Worm (Caenorhabditis elegans) whole organism, young adult: ENCODE results near the gene klp-3.

Source experiments
- B0019.2 ChIP-seq: fragments of 200-800 bp; sonication (Bioruptor generic); conservative IDR thresholded peaks from 2 replicates; pipeline ENCODE4 v1.3.6; 2022; ENCODE audit warnings: missing genetic modification reagents, missing genetic modification characterization, missing compliant biosample characterization
- B0336.3 ChIP-seq: fragments of 200-800 bp; sonication (Bioruptor generic); IDR thresholded peaks from 2 replicates; pipeline ENCODE4 v1.3.6; 2022; ENCODE audit warnings: missing genetic modification characterization, missing compliant biosample characterization
- C17E4.6 ChIP-seq: fragments of 200-800 bp; sonication (Bioruptor generic); IDR thresholded peaks from 2 replicates; pipeline ENCODE4 v1.3.6; 2022; ENCODE audit warnings: missing genetic modification reagents, missing genetic modification characterization, missing compliant biosample characterization
- D2030.7 ChIP-seq: fragments of 200-800 bp; sonication (Bioruptor generic); IDR thresholded peaks from 2 replicates; pipeline ENCODE4 v1.3.6; 2022; ENCODE audit warnings: missing genetic modification reagents, missing genetic modification characterization, missing compliant biosample characterization
- F22D6.2 ChIP-seq: sonication (generic microtip); optimal IDR thresholded peaks from 2 replicates; lab custom pipeline; 2016; ENCODE audit warnings: mild to moderate bottlenecking, missing genetic modification characterization, missing compliant biosample characterization
- F49E8.2 ChIP-seq: sonication (generic microtip); optimal IDR thresholded peaks from 3 replicates; lab custom pipeline; 2017; ENCODE audit warnings: missing genetic modification characterization, mild to moderate bottlenecking, missing compliant biosample characterization, antibody characterized with exemption, moderate library complexity; ENCODE audit not compliant: insufficient read depth
- Y53G8AR.9 ChIP-seq: fragments of 200-800 bp; sonication (Bioruptor generic); conservative IDR thresholded peaks from 2 replicates; pipeline ENCODE4 v1.3.6; 2022; ENCODE audit warnings: missing genetic modification reagents, missing genetic modification characterization, missing compliant biosample characterization
- Y79H2A.3 ChIP-seq: fragments of 200-800 bp; sonication (Bioruptor generic); conservative IDR thresholded peaks from 2 replicates; pipeline ENCODE4 v1.3.6; 2022; ENCODE audit warnings: missing genetic modification reagents, missing genetic modification characterization, missing compliant biosample characterization
- ama-1 ChIP-seq, 3 experiments: fragments of 150-350 bp in 1 of 3; sonication (generic microtip) in 2 of 3; optimal IDR thresholded peaks; 2 replicates each; lab custom pipeline; 2014 to 2018; ENCODE audit warnings: missing biosample characterization in 2 of 3, missing genetic modification characterization in 2 of 3, missing genetic modification reagents in 2 of 3
- aptf-3 ChIP-seq: fragments of 200-800 bp; sonication (Bioruptor generic); IDR thresholded peaks from 2 replicates; pipeline ENCODE4 v1.3.6; 2022; ENCODE audit warnings: missing genetic modification characterization, missing compliant biosample characterization
- atf-7 ChIP-seq: sonication (generic microtip); optimal IDR thresholded peaks from 2 replicates; lab custom pipeline; 2017; ENCODE audit warnings: mild to moderate bottlenecking, missing genetic modification characterization, missing compliant biosample characterization
- athp-1 ChIP-seq: sonication (generic microtip); optimal IDR thresholded peaks from 2 replicates; lab custom pipeline; 2017; ENCODE audit warnings: mild to moderate bottlenecking, missing genetic modification characterization, missing compliant biosample characterization
- attf-3 ChIP-seq: fragments of 200-800 bp; sonication (Bioruptor generic); conservative IDR thresholded peaks from 2 replicates; pipeline ENCODE4 v1.3.6; 2022; ENCODE audit warnings: missing genetic modification reagents, missing genetic modification characterization, missing compliant biosample characterization
- attf-5 ChIP-seq: fragments of 200-800 bp; sonication (Bioruptor generic); optimal IDR thresholded peaks from 2 replicates; lab custom pipeline; 2018; ENCODE audit warnings: mild to moderate bottlenecking, missing genetic modification characterization, missing compliant biosample characterization
- attf-6 ChIP-seq: fragments of 200-800 bp; sonication (Bioruptor generic); IDR thresholded peaks from 2 replicates; pipeline ENCODE4 v1.3.6; 2022; ENCODE audit warnings: missing genetic modification reagents, missing genetic modification characterization, missing compliant biosample characterization
- cebp-2 ChIP-seq: fragments of 200-800 bp; sonication (Bioruptor generic); IDR thresholded peaks from 2 replicates; pipeline ENCODE4 v1.3.6; 2022; ENCODE audit warnings: missing genetic modification characterization, missing compliant biosample characterization
- ceh-100 ChIP-seq: fragments of 200-800 bp; sonication (Bioruptor generic); IDR thresholded peaks from 2 replicates; pipeline ENCODE4 v1.3.6; 2022; ENCODE audit warnings: missing genetic modification reagents, missing genetic modification characterization, missing compliant biosample characterization
- ceh-27 ChIP-seq: fragments of 200-800 bp; sonication (Bioruptor generic); optimal IDR thresholded peaks from 2 replicates; lab custom pipeline; 2018; ENCODE audit warnings: mild to moderate bottlenecking, missing genetic modification characterization, moderate library complexity, missing compliant biosample characterization
- ceh-91 ChIP-seq: fragments of 200-800 bp; sonication (Bioruptor generic); IDR thresholded peaks from 2 replicates; pipeline ENCODE4 v1.3.6; 2022; ENCODE audit warnings: missing genetic modification reagents, missing genetic modification characterization, missing compliant biosample characterization
- chd-7 ChIP-seq: sonication (generic microtip); optimal IDR thresholded peaks from 2 replicates; lab custom pipeline; 2016; ENCODE audit warnings: mild to moderate bottlenecking, missing genetic modification characterization, moderate library complexity, missing compliant biosample characterization
- die-1 ChIP-seq: sonication (generic microtip); optimal IDR thresholded peaks from 2 replicates; lab custom pipeline; 2016; ENCODE audit warnings: missing genotype, mild to moderate bottlenecking, missing genetic modification characterization, missing compliant biosample characterization
- dox-1 ChIP-seq: fragments of 200-800 bp; sonication (Bioruptor generic); IDR thresholded peaks from 2 replicates; pipeline ENCODE4 v1.3.6; 2022; ENCODE audit warnings: missing genetic modification reagents, missing genetic modification characterization, missing compliant biosample characterization
- egrh-3 ChIP-seq: fragments of 200-800 bp; sonication (Bioruptor generic); IDR thresholded peaks from 2 replicates; pipeline ENCODE4 v1.3.6; 2022; ENCODE audit warnings: missing genetic modification reagents, missing genetic modification characterization, missing compliant biosample characterization
- him-1 ChIP-seq: sonication (generic microtip); optimal IDR thresholded peaks from 2 replicates; lab custom pipeline; 2016; ENCODE audit warnings: missing genotype, missing genetic modification reagents, missing genetic modification characterization, missing compliant biosample characterization
- hmg-1.2 ChIP-seq: fragments of 200-800 bp; sonication (Bioruptor generic); IDR thresholded peaks from 2 replicates; pipeline ENCODE4 v1.3.6; 2022; ENCODE audit warnings: missing genetic modification reagents, missing genetic modification characterization, missing compliant biosample characterization
- hrde-1 ChIP-seq: sonication (generic microtip); optimal IDR thresholded peaks from 2 replicates; lab custom pipeline; 2016; ENCODE audit warnings: missing genetic modification characterization, mild to moderate bottlenecking, missing compliant biosample characterization, moderate library complexity, missing genotype, missing genetic modification reagents, borderline replicate concordance
- hsf-1 ChIP-seq: fragments of 200-800 bp; sonication (Bioruptor generic); IDR thresholded peaks from 2 replicates; pipeline ENCODE4 v1.3.6; 2022; ENCODE audit warnings: missing genetic modification reagents, missing genetic modification characterization, missing compliant biosample characterization
- lin-54 ChIP-seq: fragments of 200-800 bp; sonication (Bioruptor generic); optimal IDR thresholded peaks from 2 replicates; lab custom pipeline; 2018; ENCODE audit warnings: mild to moderate bottlenecking, missing genetic modification characterization, missing compliant biosample characterization
- lsl-1 ChIP-seq: fragments of 200-800 bp; sonication (Bioruptor generic); optimal IDR thresholded peaks from 2 replicates; lab custom pipeline; 2018; ENCODE audit warnings: mild to moderate bottlenecking, missing genetic modification characterization, moderate library complexity, missing compliant biosample characterization
- madf-6 ChIP-seq: fragments of 200-800 bp; sonication (Bioruptor generic); IDR thresholded peaks from 2 replicates; pipeline ENCODE4 v1.3.6; 2022; ENCODE audit warnings: missing genetic modification reagents, missing genetic modification characterization, missing compliant biosample characterization
- mcd-1 ChIP-seq: fragments of 200-800 bp; sonication (Bioruptor generic); IDR thresholded peaks from 2 replicates; pipeline ENCODE4 v1.3.6; 2022; ENCODE audit warnings: missing genetic modification reagents, missing genetic modification characterization, missing compliant biosample characterization
- nfyb-1 ChIP-seq: fragments of 200-800 bp; sonication (Bioruptor generic); IDR thresholded peaks from 2 replicates; pipeline ENCODE4 v1.3.6; 2022; ENCODE audit warnings: missing genetic modification reagents, missing genetic modification characterization, missing compliant biosample characterization
- nhr-90 ChIP-seq: sonication (generic microtip); optimal IDR thresholded peaks from 2 replicates; lab custom pipeline; 2016; ENCODE audit warnings: missing genotype, mild to moderate bottlenecking, missing genetic modification characterization, missing compliant biosample characterization
- snpc-1.3 ChIP-seq: sonication (generic microtip); optimal IDR thresholded peaks from 2 replicates; lab custom pipeline; 2017; ENCODE audit warnings: missing genetic modification characterization, mild to moderate bottlenecking, missing compliant biosample characterization, antibody characterized with exemption, moderate library complexity, missing genotype, missing genetic modification reagents; ENCODE audit not compliant: insufficient read depth
- snpc-3.4 ChIP-seq: sonication (generic microtip); optimal IDR thresholded peaks from 2 replicates; lab custom pipeline; 2017; ENCODE audit warnings: missing genetic modification characterization, mild to moderate bottlenecking, missing compliant biosample characterization, antibody characterized with exemption, moderate library complexity, missing genotype, missing genetic modification reagents
- snpc-4 ChIP-seq, 5 experiments: fragments of 150-350 bp in 1 of 5; sonication (generic microtip) in 4 of 5; optimal IDR thresholded peaks; 2 replicates each; lab custom pipeline; 2014 to 2018; ENCODE audit warnings: missing genetic modification characterization in 5 of 5, missing biosample characterization in 3 of 5, antibody characterized with exemption in 2 of 5, mild to moderate bottlenecking in 2 of 5, missing compliant biosample characterization in 2 of 5, missing genotype in 2 of 5, moderate library complexity in 2 of 5, missing genetic modification reagents in 1 of 5
- zfh-2 ChIP-seq: fragments of 200-800 bp; sonication (Bioruptor generic); conservative IDR thresholded peaks from 2 replicates; pipeline ENCODE4 v1.3.6; 2022; ENCODE audit warnings: missing genetic modification reagents, missing genetic modification characterization, missing compliant biosample characterization
- zim-3 ChIP-seq: sonication (generic microtip); optimal IDR thresholded peaks from 2 replicates; lab custom pipeline; 2017; ENCODE audit warnings: mild to moderate bottlenecking, missing genetic modification characterization, moderate library complexity, missing compliant biosample characterization
- ztf-18 ChIP-seq: sonication (generic microtip); optimal IDR thresholded peaks from 2 replicates; lab custom pipeline; 2016; ENCODE audit warnings: missing genotype, mild to moderate bottlenecking, missing genetic modification characterization, missing compliant biosample characterization
- ztf-22 ChIP-seq: fragments of 200-800 bp; sonication (Bioruptor generic); optimal IDR thresholded peaks from 2 replicates; lab custom pipeline; 2018; ENCODE audit warnings: mild to moderate bottlenecking, missing genetic modification characterization, moderate library complexity, missing compliant biosample characterization
- ztf-28 ChIP-seq: fragments of 200-800 bp; sonication (Bioruptor generic); IDR thresholded peaks from 2 replicates; pipeline ENCODE4 v1.3.6; 2022; ENCODE audit warnings: missing genetic modification reagents, missing genetic modification characterization, missing compliant biosample characterization
- ztf-6 ChIP-seq: fragments of 200-800 bp; sonication (Bioruptor generic); IDR thresholded peaks from 2 replicates; pipeline ENCODE4 v1.3.6; 2022; ENCODE audit warnings: missing genetic modification reagents, missing genetic modification characterization, missing compliant biosample characterization

Gene klp-3

DNA sequence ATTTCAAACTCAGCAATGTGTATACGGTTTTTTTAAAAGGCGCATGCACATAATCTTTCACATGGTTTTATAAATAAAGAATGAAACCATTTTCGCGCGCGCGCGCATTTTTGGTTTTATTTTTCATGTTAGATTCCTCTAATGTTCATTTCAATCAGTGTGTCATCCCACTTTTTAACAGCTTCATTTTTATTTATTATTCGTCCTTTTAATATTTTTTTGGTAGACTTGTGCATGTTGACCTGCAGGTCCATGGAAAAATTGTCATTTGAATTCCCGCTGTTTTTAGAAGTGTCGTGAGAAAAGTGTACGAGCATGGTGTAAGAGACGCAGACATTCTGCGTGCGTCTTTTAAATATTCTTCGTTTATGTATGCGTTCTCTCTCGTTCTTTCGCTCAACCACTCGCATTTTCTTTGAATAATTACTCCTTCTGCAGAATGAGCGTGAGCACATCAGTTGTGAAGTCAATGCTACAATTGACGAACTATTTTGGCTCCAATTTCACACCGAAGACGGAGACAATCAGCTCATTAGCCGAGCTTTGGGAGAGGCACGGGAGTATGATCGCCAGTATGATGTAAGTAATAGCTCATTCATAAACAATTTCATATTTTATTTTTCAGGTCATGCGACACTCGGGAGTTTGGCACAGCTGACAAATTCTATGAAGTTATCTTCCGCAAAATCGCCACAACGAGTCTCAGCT lies 18.2 kb downstream of the klp-3 start, which contains the start of gene lin-5 (continued):
- TF ChIP-seq hrde-1 (peak; percentile 8), lsl-1 (GFP tag; lab: Kevin White, UChicago) (peak; percentile 93), B0336.3 (GFP tag; lab: Robert Waterston, UW) (peak; percentile 71; the same call in 1 of the 2 replicates), ceh-91 (peak; percentile 91), D2030.7 (GFP tag; lab: Robert Waterston, UW) (peak; percentile 91), ceh-27 (peak; percentile 23), snpc-1.3 (peak; percentile 62), aptf-3 (no peak), B0019.2 (GFP tag; lab: Robert Waterston, UW) (peak; percentile 41; the same call in 1 of the 2 replicates), nfyb-1 (GFP tag; lab: Robert Waterston, UW) (0 out of 2 replicates have a peak, but pooled peaks have one; percentile 33), dox-1 (peak; percentile 76), Y53G8AR.9 (GFP tag; lab: Robert Waterston, UW) (peak; percentile 73; the same call in 1 of the 2 replicates), nhr-90 (tag; lab: Kevin White, UChicago) (no peak), snpc-4 (GFP tag; optimal IDR thresholded peaks at IDR 0.05; lab: Kevin White, UChicago) (no peak), snpc-4 (tag; optimal IDR thresholded peaks at IDR 0.05; lab: Kevin White, UChicago) (peak in 2 of 4 experiments; percentile 14 to 43), attf-6 (0 out of 2 replicates have a peak, but pooled peaks have one; percentile 10), hmg-1.2 (GFP tag; lab: Robert Waterston, UW) (peak; percentile 67), attf-5 (GFP tag; lab: Kevin White, UChicago) (peak; percentile 55)
- TF ChIP-seq, all 124 proteins: peak for 38

DNA sequence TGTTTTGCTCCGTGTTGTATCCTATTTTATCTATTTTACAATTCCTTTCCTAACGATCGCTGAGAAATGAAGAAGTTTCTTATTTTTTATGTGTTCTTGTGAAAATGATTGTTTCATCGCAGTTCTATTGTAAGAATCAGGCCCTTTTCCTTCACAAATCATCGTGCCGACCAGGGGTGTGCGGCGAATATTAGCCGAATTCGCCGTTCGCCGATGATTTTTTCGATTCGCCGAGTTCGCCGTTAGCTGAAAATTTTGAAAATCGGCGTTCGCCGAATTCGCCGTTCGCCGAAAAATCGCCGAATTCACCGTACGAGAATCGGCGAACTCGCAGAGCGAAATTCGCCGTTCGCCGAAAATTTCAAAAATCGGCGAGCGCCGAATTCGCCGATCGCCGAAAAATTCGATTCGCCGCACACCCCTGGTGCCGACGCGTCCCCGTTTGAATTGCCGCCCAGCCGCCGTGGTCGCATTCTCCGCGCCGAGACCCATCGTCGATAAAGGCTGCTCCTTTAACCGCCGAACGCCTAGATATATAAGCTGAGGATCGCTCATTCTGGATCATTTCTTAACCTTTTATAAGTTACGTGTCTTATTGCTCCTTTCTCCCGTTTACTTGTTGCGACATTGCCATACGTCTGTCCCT lies 21.4 kb downstream of the klp-3 start:
- TF ChIP-seq snpc-3.4 (tag; lab: Kevin White, UChicago) (no peak), C17E4.6 (GFP tag; lab: Robert Waterston, UW) (0 out of 2 replicates have a peak, but pooled peaks have one; percentile 40), ztf-6 (no peak), him-1 (peak; percentile 41), F22D6.2 (no peak), hsf-1 (peak; percentile 59), attf-3 (GFP tag; lab: Robert Waterston, UW) (no peak), ceh-27 (no peak), athp-1 (tag; lab: Kevin White, UChicago) (peak; percentile 25), F49E8.2 (tag; lab: Kevin White, UChicago) (no peak), lin-54 (GFP tag; lab: Kevin White, UChicago) (peak; percentile 75), Y79H2A.3 (GFP tag; lab: Robert Waterston, UW) (0 out of 2 replicates have a peak, but pooled peaks have one; percentile 25), ceh-100 (GFP tag; lab: Robert Waterston, UW) (0 out of 2 replicates have a peak, but pooled peaks have one; percentile 10), Y53G8AR.9 (GFP tag; lab: Robert Waterston, UW) (0 out of 2 replicates have a peak, but pooled peaks have one; percentile 58), cebp-2 (GFP tag; lab: Robert Waterston, UW) (no peak), egrh-3 (peak; percentile 79; the same call in 1 of the 2 replicates), ceh-91 (peak; percentile 37; the same call in 1 of the 2 replicates), zfh-2 (GFP tag; lab: Robert Waterston, UW) (peak; percentile 90), madf-6 (GFP tag; lab: Robert Waterston, UW) (peak; percentile 33; the same call in 1 of the 2 replicates), die-1 (peak; percentile 9), ztf-28 (0 out of 2 replicates have a peak, but pooled peaks have one; percentile 6), dox-1 (no peak), B0336.3 (GFP tag; lab: Robert Waterston, UW) (peak; percentile 50), ztf-18 (no peak), ama-1 (optimal IDR thresholded peaks at IDR 0.05; lab: Kevin White, UChicago) (no peak), ama-1 (GFP tag; optimal IDR thresholded peaks at IDR 0.05; lab: Kevin White, UChicago) (no peak), lsl-1 (GFP tag; lab: Kevin White, UChicago) (peak; percentile 13), mcd-1 (peak; percentile 39), atf-7 (tag; lab: Kevin White, UChicago) (no peak), zim-3 (tag; lab: Kevin White, UChicago) (no peak), ztf-22 (GFP tag; lab: Kevin White, UChicago) (no peak), chd-7 (tag; lab: Kevin White, UChicago) (peak; percentile 21)
